Worm (Caenorhabditis elegans): ENCODE results near the gene F59C12.4.

The F59C12.4 gene

DNA sequence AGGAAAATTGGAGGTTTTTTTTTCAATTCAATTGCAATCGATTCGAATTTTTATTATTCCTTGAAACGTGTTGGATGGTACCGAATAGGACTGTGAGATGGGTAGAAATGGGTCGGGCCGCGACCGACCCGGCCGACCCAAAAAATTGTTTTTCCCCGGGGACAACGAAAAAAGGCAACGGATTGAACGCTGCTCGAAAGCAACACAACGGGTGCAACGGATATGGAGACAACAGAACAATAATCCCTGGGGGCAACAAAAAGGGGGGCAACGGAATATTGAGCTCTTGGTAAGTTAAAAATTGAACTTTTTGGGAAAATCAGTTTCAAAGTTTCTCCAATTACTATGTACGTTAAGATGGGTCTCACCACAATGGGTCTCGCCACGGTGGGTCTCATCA, 20.8 kb upstream of the F59C12.4 start:
- TF ChIP-seq W03F9.2 (tag; optimal IDR thresholded peaks at IDR 0.05) (no peak), him-1 (tag; optimal IDR thresholded peaks at IDR 0.05) (no peak), dao-5 (tag; optimal IDR thresholded peaks at IDR 0.05) (no peak)

DNA sequence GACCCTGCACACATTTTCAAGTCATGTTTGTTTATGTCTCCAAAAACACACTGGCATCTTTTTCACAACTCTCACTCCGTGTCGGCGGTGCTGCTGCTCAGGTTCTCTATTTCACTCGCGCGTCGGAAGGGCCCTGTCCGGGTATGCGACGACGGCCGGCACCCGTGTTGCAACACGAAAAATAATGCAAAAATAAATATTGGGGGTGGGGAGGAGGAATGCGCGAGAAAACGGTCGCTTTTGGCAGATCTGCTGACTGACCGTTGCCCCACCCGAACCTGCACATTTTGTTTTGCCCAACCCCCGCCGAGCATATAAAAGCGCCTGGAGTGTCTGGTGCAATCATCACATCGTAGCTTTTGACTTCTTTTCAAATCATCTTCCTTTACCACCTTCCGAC, 19.0 kb upstream of the F59C12.4 start, which contains the start of gene cpg-19:
cpg-19 (plus strand) TSS at position 341 of the 400 bp plus-strand sequence.
- TF ChIP-seq dao-5 (tag; optimal IDR thresholded peaks at IDR 0.05) (no peak), W03F9.2 (tag; optimal IDR thresholded peaks at IDR 0.05) (no peak), him-1 (tag; optimal IDR thresholded peaks at IDR 0.05) (no peak)

DNA sequence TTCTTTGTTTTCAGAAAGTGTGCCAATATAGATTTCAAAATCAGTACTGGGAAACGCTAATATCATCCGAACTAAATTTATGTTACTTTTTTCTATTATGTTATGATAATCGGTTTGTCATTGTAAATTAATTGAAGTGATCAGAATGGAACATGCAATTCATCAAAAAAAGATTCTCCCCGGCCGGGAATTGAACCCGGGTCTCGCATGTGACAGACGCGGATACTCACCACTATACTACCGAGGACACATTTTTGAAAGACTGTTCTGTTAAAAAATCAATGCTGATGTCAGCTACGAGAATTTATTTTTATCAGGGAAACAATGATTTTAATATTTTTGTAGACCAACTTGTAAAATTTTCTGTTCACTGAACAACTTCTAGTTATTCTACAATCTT, 16.7 kb upstream of the F59C12.4 start:
- peak; percentile 33 for TF ChIP-seq dao-5 (tag; optimal IDR thresholded peaks at IDR 0.05)
- TF ChIP-seq him-1 (tag; optimal IDR thresholded peaks at IDR 0.05), result no peak
- TF ChIP-seq W03F9.2 (tag; optimal IDR thresholded peaks at IDR 0.05), result peak; percentile 47

DNA sequence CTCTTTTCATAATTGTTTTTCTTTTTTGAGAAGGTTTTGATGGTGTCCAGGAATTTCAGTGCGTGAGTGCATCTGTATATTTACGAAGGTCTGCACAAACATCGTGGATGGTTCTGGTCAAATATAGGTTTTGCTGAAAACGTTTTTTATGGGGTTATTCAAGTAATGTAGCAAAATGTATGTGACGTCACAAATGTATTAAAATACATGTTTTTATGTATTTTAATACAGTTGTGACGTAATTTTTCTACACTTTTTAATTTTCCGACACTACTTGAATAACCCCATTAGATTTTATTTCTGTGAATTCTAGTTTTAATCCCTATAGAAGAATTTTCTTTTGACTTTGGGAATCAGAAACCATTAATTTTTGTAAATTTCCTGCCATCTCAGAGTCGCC, 16.3 kb upstream of the F59C12.4 start:
- TF ChIP-seq dao-5 (tag; optimal IDR thresholded peaks at IDR 0.05) (no peak), W03F9.2 (tag; optimal IDR thresholded peaks at IDR 0.05) (no peak), him-1 (tag; optimal IDR thresholded peaks at IDR 0.05) (no peak)

DNA sequence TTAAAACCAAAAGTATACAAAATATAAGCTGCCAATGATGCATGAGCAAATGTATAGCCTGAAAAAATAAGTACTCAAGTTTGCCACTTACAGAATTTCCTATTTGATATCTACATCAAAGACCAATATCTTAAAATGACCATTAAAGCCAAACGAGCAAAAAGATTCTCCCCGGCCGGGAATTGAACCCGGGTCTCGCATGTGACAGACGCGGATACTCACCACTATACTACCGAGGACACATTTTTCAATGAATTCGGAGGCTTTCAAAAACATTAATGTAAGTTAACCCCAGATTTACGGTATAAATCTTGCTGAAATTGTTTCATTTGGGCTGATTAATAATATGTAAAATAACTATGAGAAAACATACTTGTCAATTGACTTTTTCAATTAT, 15.7 kb upstream of the F59C12.4 start:
- TF ChIP-seq him-1 (tag; optimal IDR thresholded peaks at IDR 0.05), result no peak
- TF ChIP-seq W03F9.2 (tag; optimal IDR thresholded peaks at IDR 0.05), result no peak
- no peak for TF ChIP-seq dao-5 (tag; optimal IDR thresholded peaks at IDR 0.05)

DNA sequence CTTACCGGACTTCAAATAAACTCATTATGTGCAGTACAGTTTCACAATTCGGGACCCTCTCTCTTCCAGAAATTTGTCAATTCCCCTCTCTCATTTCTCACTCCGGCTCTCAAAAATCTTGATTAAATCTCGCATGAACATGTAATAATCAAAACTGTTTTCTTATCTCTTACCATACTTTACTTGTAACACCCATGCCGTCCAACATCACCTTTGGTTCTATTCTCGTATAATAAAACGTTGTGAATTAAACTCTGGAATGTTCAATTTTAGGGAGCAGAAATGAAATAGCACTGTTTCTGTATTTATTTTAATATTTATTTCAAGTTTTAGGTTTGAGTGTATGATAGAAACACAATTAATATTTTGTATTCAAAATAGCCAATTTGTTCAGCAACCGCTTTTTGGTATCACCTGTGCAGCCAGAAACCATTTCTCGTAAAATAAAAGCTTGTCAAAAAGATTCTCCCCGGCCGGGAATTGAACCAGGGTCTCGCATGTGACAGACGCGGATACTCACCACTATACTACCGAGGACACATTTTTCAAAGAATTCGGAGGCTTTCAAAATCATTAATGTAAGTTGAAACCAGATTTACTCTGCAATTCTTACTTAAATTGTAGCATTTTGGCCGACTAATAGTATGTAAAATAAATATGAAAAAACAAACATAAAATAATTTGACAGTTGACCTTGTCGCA, 15.2 kb upstream of the F59C12.4 start:
- TF ChIP-seq W03F9.2 (tag; optimal IDR thresholded peaks at IDR 0.05) (no peak), him-1 (tag; optimal IDR thresholded peaks at IDR 0.05) (no peak), dao-5 (tag; optimal IDR thresholded peaks at IDR 0.05) (no peak)

DNA sequence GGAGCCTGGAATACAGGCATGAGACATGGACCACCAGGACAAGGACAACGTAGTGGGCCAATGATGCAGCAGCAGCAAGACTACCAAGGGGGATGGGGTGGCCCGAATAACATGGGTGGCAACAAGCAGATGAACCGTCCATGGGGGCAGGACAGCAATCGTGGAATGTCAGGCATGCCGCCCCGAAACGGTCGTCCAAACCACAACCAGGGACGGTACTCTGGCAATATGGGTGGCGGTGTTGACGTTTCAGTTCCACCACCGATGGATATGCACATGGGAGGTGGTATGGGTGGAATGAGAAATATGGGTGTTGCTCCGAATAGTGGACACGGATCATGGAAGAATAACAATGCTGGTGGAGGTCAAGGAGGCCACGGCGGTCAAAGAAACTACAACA, 11.7 kb upstream of the F59C12.4 start:
- no peak for TF ChIP-seq dao-5 (tag; optimal IDR thresholded peaks at IDR 0.05)
- TF ChIP-seq him-1 (tag; optimal IDR thresholded peaks at IDR 0.05), result no peak
- no peak for TF ChIP-seq W03F9.2 (tag; optimal IDR thresholded peaks at IDR 0.05)

DNA sequence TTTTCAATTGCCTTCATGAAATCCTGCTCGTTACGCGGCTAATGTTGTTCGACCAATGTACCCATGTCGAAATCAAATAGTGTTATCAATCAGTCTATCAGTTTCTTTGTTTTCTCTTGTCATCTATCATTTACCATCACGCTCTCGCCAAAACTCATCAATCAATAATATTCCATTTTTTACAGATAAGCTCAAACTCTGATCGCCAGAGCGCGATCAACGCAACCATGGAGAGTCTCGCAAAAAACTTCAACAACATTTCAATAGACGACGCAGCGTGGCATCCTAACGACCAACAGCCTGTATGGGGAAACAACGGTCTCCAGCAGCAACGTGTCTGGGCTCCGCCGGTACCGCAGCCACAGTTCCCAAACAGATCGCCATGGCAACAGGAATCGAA, 10.8 kb upstream of the F59C12.4 start, which contains the start of gene ain-1:
ain-1 (plus strand) TSS at position 186 of the 400 bp plus-strand sequence.
- no peak for TF ChIP-seq dao-5 (tag; optimal IDR thresholded peaks at IDR 0.05)
- no peak for TF ChIP-seq him-1 (tag; optimal IDR thresholded peaks at IDR 0.05)
- no peak for TF ChIP-seq W03F9.2 (tag; optimal IDR thresholded peaks at IDR 0.05)

DNA sequence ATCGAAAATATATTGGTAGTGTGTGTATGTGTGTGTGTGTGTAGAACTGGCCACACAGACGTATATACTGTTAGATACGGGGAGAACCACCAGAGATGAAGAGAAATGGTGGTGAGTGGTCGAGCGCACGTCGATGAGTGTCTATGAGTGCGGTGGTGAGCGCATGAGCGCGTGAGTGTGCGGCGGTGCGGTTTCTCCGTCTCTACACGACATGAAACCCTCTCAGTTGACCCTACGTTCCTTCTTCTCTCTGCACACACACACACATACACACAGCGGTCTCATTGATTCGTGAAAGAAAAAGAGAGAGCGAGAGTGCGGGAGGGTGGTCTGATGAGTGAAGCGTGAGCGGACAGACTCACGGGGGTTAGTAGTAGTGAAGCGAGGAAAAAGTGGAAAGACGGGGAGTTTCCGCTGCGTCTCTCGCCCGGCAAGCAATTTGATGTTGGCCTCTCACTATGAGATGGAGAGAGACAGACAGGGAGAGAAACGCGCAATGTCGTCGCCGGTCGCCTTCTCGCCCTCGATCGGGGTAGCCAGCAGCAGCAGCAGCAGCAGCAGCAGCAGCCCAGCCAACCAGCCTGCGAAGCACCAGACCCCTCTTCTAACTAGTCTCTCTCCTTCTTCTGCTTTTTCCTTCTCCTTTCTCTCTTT, 10.0 kb upstream of the F59C12.4 start:
- TF ChIP-seq him-1 (tag; optimal IDR thresholded peaks at IDR 0.05) (peak; percentile 97), dao-5 (tag; optimal IDR thresholded peaks at IDR 0.05) (peak; percentile 74), W03F9.2 (tag; optimal IDR thresholded peaks at IDR 0.05) (peak; percentile 86)

DNA sequence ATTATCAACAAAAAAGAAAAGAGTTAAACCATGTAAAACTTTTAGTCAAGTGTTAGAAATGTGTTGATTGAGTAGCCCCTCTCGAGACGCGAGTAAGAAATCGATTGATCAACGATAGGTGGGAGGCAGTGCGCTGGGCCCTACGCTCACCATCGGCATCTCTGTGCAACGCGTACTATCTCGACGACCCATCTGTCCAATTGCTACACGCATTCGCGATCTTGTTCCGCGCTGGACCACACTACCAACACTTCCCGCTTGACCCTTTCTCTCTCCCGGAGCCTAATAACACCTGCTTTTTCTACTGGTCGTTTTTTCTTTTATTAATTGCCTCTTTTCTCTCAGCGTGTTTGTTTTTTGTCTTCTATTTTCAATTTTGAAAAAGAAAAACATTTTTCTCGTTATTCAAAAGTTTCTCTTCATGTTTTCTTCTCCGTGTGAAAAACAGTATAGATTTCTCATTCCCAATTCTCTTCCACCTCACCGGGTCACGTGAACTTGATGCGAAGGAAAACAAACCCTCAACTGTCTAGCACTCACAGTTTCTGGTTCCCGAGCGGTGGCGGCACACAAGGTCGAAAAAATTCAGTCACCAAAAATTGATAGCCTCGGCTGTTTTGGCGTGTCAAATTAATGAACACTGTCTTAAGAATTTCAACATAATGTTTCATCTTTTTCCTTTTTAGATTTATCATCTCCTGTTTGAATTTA, 9.1 kb upstream of the F59C12.4 start:
- TF ChIP-seq dao-5 (tag; optimal IDR thresholded peaks at IDR 0.05) (no peak), him-1 (tag; optimal IDR thresholded peaks at IDR 0.05) (no peak), W03F9.2 (tag; optimal IDR thresholded peaks at IDR 0.05) (no peak)

DNA sequence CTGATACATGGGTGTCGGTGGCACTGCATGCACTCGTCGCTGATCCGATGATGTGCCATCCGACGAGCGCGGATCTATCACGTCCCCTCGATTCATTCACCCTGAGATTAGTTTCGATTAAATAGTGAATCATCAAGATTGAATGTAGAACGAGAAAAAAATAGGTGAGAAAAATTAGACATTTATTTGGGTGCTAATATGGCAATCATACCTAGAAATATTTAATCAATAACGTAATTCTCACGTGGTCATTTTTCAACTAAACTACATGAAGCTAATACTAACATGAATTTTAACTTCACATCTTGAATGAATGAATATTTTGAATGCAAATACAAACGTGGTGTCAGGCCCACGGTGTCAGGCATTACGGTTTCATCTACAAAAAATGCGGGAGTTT, 7.0 kb upstream of the F59C12.4 start, which contains the start of gene F59C12.3:
F59C12.3 (minus strand) TSS at position 101 of the 400 bp plus-strand sequence.
- TF ChIP-seq dao-5 (tag; optimal IDR thresholded peaks at IDR 0.05) (no peak), him-1 (tag; optimal IDR thresholded peaks at IDR 0.05) (no peak), W03F9.2 (tag; optimal IDR thresholded peaks at IDR 0.05) (no peak)

DNA sequence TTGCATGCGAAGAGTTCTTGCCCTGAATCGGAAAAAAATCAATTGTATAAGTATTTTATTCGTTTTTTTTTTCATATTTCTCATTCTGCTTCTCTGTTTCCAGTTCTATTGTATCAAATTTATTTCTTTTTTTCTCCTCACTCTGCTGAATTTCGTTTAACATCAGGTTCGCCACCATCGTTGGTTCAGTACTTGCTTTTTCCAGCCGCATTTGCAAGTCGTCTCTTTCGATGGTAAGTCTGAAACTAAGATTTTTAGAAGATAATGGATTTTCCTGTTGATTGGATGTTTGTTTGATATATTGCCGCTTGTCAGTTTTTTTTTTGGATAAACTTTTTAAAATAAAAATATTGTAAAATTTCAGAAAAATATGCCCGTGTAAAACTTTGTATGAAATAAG, 4.7 kb upstream of the F59C12.4 start:
- TF ChIP-seq W03F9.2 (tag; optimal IDR thresholded peaks at IDR 0.05), result no peak
- TF ChIP-seq him-1 (tag; optimal IDR thresholded peaks at IDR 0.05), result no peak
- TF ChIP-seq dao-5 (tag; optimal IDR thresholded peaks at IDR 0.05), result no peak

DNA sequence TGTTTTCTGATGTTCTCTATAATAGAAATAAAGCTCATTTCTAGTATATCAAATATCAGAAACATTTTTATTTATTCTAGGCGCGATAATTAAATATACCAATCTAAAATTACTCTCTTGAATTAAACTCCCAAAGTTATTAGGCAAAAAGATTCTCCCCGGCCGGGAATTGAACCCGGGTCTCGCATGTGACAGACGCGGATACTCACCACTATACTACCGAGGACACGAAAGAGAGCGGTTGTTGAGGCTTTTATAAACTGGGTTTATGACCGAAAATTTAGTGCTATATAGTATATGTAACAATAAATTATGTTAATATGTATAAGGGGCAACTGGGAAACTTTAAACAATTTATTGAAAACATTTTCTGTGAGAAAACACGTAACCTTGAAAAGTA, 2.1 kb upstream of the F59C12.4 start:
- TF ChIP-seq dao-5 (tag; optimal IDR thresholded peaks at IDR 0.05), result no peak
- peak; percentile 43 for TF ChIP-seq him-1 (tag; optimal IDR thresholded peaks at IDR 0.05)
- peak; percentile 43 for TF ChIP-seq W03F9.2 (tag; optimal IDR thresholded peaks at IDR 0.05)

DNA sequence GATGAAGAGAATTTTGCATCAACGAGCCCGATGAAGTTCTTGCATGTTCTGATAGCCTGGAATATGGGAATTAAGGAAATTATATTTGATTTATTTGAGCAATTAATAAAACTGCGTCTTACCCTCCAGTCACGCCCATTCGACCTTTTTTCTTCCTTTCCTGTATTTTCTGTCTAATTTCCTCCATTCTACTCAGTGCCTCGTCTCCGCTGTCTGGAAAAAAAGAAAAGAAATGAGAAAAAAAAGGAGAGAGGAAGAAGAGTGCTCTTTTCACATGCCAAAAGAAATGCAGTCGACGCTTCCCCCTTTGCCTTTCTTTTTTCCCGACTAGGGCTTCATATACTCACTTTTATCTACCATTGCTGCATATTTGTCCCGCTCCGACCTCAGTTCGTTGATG, 1.7 kb upstream of the F59C12.4 start:
- TF ChIP-seq W03F9.2 (tag; optimal IDR thresholded peaks at IDR 0.05) (no peak), him-1 (tag; optimal IDR thresholded peaks at IDR 0.05) (no peak), dao-5 (tag; optimal IDR thresholded peaks at IDR 0.05) (no peak)
